Fruit fly (Drosophila melanogaster) whole organism, prepupa: ENCODE results near the gene eIF3l.
A peak's percentile ranks its signal among the peaks of the same experiment; 100 is the strongest.

Experiments used
- CG10631 ChIP-seq: fragments of 200-800 bp; sonication (Bioruptor generic); optimal IDR thresholded peaks from 2 replicates; lab custom pipeline; 2016; ENCODE audit warnings: missing biosample characterization, missing genetic modification characterization
- CG10669 ChIP-seq: fragments of 200-800 bp; sonication (Bioruptor generic); optimal IDR thresholded peaks from 3 replicates; lab custom pipeline; 2018; ENCODE audit warnings: missing biosample characterization, mild to moderate bottlenecking, missing genetic modification characterization, moderate library complexity
- CG11294 ChIP-seq: fragments of 200-800 bp; sonication (Bioruptor generic); IDR thresholded peaks from 2 replicates; pipeline ENCODE4 v1.3.6; 2022; ENCODE audit warnings: missing biosample characterization, missing genetic modification characterization
- CG11762 ChIP-seq: fragments of 200-800 bp; sonication (Bioruptor generic); optimal IDR thresholded peaks from 3 replicates; lab custom pipeline; 2016; ENCODE audit warnings: missing biosample characterization, missing genetic modification characterization; ENCODE audit not compliant: insufficient read depth
- CG1621 ChIP-seq: fragments of 200-800 bp; sonication (Bioruptor generic); optimal IDR thresholded peaks from 3 replicates; lab custom pipeline; 2018; ENCODE audit warnings: missing biosample characterization, mild to moderate bottlenecking, missing genetic modification characterization
- CG3032 ChIP-seq: fragments of 200-800 bp; optimal IDR thresholded peaks from 2 replicates; lab custom pipeline; 2019; ENCODE audit warnings: missing biosample characterization, mild to moderate bottlenecking, missing genetic modification characterization, moderate library complexity
- CG31627 ChIP-seq: fragments of 200-800 bp; sonication (Bioruptor generic); optimal IDR thresholded peaks from 3 replicates; lab custom pipeline; 2016; ENCODE audit warnings: missing biosample characterization, missing genetic modification characterization
- CG32006 ChIP-seq: fragments of 200-800 bp; sonication (Bioruptor generic); optimal IDR thresholded peaks from 3 replicates; lab custom pipeline; 2017; ENCODE audit warnings: missing biosample characterization, mild to moderate bottlenecking, missing genetic modification characterization
- CG34406 ChIP-seq: fragments of 200-800 bp; sonication (Bioruptor generic); optimal IDR thresholded peaks from 3 replicates; lab custom pipeline; 2016; ENCODE audit warnings: missing biosample characterization, missing genetic modification characterization
- CG3919 ChIP-seq: fragments of 200-800 bp; sonication (Bioruptor generic); optimal IDR thresholded peaks from 3 replicates; lab custom pipeline; 2016; ENCODE audit warnings: missing biosample characterization, missing genetic modification characterization
- CG4318 ChIP-seq: fragments of 200-800 bp; sonication (Bioruptor generic); optimal IDR thresholded peaks from 3 replicates; lab custom pipeline; 2017; ENCODE audit warnings: missing biosample characterization, mild to moderate bottlenecking, missing genetic modification characterization
- CG6163 ChIP-seq: fragments of 200-800 bp; sonication (Bioruptor generic); IDR thresholded peaks from 3 replicates; pipeline ENCODE4 v1.3.6; 2022; ENCODE audit warnings: missing biosample characterization, missing genetic modification characterization
- CG6854 ChIP-seq: fragments of 200-800 bp; sonication (Bioruptor generic); optimal IDR thresholded peaks from 2 replicates; lab custom pipeline; 2017; ENCODE audit warnings: missing biosample characterization, mild to moderate bottlenecking, missing genetic modification characterization
- CG8119 ChIP-seq: fragments of 200-800 bp; sonication (Bioruptor generic); IDR thresholded peaks from 3 replicates; pipeline ENCODE4 v1.3.6; 2022; ENCODE audit warnings: missing biosample characterization, missing genetic modification characterization
- CG8319 ChIP-seq: fragments of 200-800 bp; sonication (Bioruptor generic); optimal IDR thresholded peaks from 3 replicates; lab custom pipeline; 2016; ENCODE audit warnings: missing biosample characterization, missing genetic modification characterization
- CG8632 ChIP-seq: fragments of 200-800 bp; sonication (Bioruptor generic); optimal IDR thresholded peaks from 3 replicates; lab custom pipeline; 2016; ENCODE audit warnings: missing biosample characterization, missing genetic modification characterization
- CG9139 ChIP-seq: fragments of 200-800 bp; sonication (Bioruptor generic); optimal IDR thresholded peaks from 3 replicates; lab custom pipeline; 2017; ENCODE audit warnings: missing biosample characterization, mild to moderate bottlenecking, missing genetic modification characterization
- Eip75B ChIP-seq: fragments of 200-800 bp; sonication (Bioruptor generic); optimal IDR thresholded peaks from 3 replicates; lab custom pipeline; 2016; ENCODE audit warnings: missing biosample characterization, missing genetic modification characterization
- Eip78C ChIP-seq: fragments of 200-800 bp; sonication (Bioruptor generic); peaks from one replicate; lab custom pipeline; 2016; ENCODE audit warnings: missing biosample characterization, missing genetic modification characterization
- Eip93F ChIP-seq: fragments of 200-800 bp; sonication (Bioruptor generic); optimal IDR thresholded peaks from 2 replicates; lab custom pipeline; 2016; ENCODE audit warnings: missing biosample characterization, mild to moderate bottlenecking, missing genetic modification characterization
- Ets96B ChIP-seq: fragments of 200-800 bp; optimal IDR thresholded peaks from 2 replicates; lab custom pipeline; 2019; ENCODE audit warnings: missing biosample characterization, mild to moderate bottlenecking, missing genetic modification characterization, moderate library complexity
- Gug ChIP-seq: fragments of 200-800 bp; sonication (Bioruptor generic); IDR thresholded peaks from 2 replicates; pipeline ENCODE4 v1.3.6; 2022; ENCODE audit warnings: missing biosample characterization, missing genetic modification characterization
- Hr38 ChIP-seq: sonication (Bioruptor generic); optimal IDR thresholded peaks from 2 replicates; lab custom pipeline; 2016; ENCODE audit warnings: missing biosample characterization, missing genetic modification characterization
- Hr39 ChIP-seq: fragments of 200-800 bp; sonication (Bioruptor generic); optimal IDR thresholded peaks from 2 replicates; lab custom pipeline; 2016; ENCODE audit warnings: missing biosample characterization, missing genetic modification characterization
- Hr4 ChIP-seq: fragments of 200-800 bp; sonication (Bioruptor generic); optimal IDR thresholded peaks from 3 replicates; lab custom pipeline; 2016; ENCODE audit warnings: missing biosample characterization, missing genetic modification characterization
- Lpt ChIP-seq: fragments of 200-800 bp; sonication (Bioruptor generic); optimal IDR thresholded peaks from 3 replicates; lab custom pipeline; 2016; ENCODE audit warnings: missing biosample characterization, missing genetic modification characterization
- OdsH ChIP-seq: fragments of 200-800 bp; sonication (Bioruptor generic); optimal IDR thresholded peaks from 3 replicates; lab custom pipeline; 2016; ENCODE audit warnings: missing biosample characterization, missing genetic modification characterization
- Smox ChIP-seq: fragments of 200-800 bp; sonication (Bioruptor generic); optimal IDR thresholded peaks from 3 replicates; lab custom pipeline; 2016; ENCODE audit warnings: missing biosample characterization, missing genetic modification characterization
- Sox102F ChIP-seq: fragments of 200-800 bp; sonication (Bioruptor generic); optimal IDR thresholded peaks from 2 replicates; lab custom pipeline; 2016; ENCODE audit warnings: missing biosample characterization, mild to moderate bottlenecking, missing genetic modification characterization
- achi ChIP-seq: fragments of 200-800 bp; sonication (Bioruptor generic); optimal IDR thresholded peaks from 3 replicates; lab custom pipeline; 2016; ENCODE audit warnings: missing biosample characterization, missing genetic modification characterization
- acj6 ChIP-seq: fragments of 200-800 bp; sonication (Bioruptor generic); optimal IDR thresholded peaks from 3 replicates; lab custom pipeline; 2016; ENCODE audit warnings: missing biosample characterization, missing genetic modification characterization
- cyc ChIP-seq: fragments of 200-800 bp; sonication (Bioruptor generic); optimal IDR thresholded peaks from 3 replicates; lab custom pipeline; 2016; ENCODE audit warnings: missing biosample characterization, missing genetic modification characterization
- eg ChIP-seq: fragments of 200-800 bp; sonication (Bioruptor generic); IDR thresholded peaks from 3 replicates; pipeline ENCODE4 v1.3.6; 2022; ENCODE audit warnings: missing biosample characterization, missing genetic modification characterization
- esn ChIP-seq: fragments of 200-800 bp; sonication (Bioruptor generic); optimal IDR thresholded peaks from 2 replicates; lab custom pipeline; 2016; ENCODE audit warnings: missing biosample characterization, mild to moderate bottlenecking, missing genetic modification characterization, moderate library complexity
- fd59A ChIP-seq: fragments of 200-800 bp; sonication (Bioruptor generic); optimal IDR thresholded peaks from 2 replicates; lab custom pipeline; 2017; ENCODE audit warnings: missing biosample characterization, mild to moderate bottlenecking, missing genetic modification characterization, missing genetic modification reagents
- fd85E ChIP-seq: fragments of 200-800 bp; sonication (Bioruptor generic); optimal IDR thresholded peaks from 3 replicates; lab custom pipeline; 2016; ENCODE audit warnings: missing biosample characterization, missing genetic modification characterization
- fkh ChIP-seq: fragments of 200-800 bp; sonication (Bioruptor generic); optimal IDR thresholded peaks from 3 replicates; lab custom pipeline; 2017; ENCODE audit warnings: missing biosample characterization, mild to moderate bottlenecking, missing genetic modification characterization, moderate library complexity
- pdm3 ChIP-seq: fragments of 200-800 bp; sonication (Bioruptor generic); optimal IDR thresholded peaks from 3 replicates; lab custom pipeline; 2016; ENCODE audit warnings: missing biosample characterization, missing genetic modification characterization
- salr ChIP-seq, 2 experiments: fragments of 200-800 bp; sonication (Bioruptor generic); optimal IDR thresholded peaks; 3 replicates each; lab custom pipeline; 2016 to 2018; ENCODE audit warnings: missing biosample characterization in 2 of 2, missing genetic modification characterization in 2 of 2, mild to moderate bottlenecking in 1 of 2
- spab ChIP-seq: fragments of 200-800 bp; sonication (Bioruptor generic); optimal IDR thresholded peaks from 2 replicates; lab custom pipeline; 2017; ENCODE audit warnings: missing biosample characterization, mild to moderate bottlenecking, missing genetic modification characterization, missing genetic modification reagents
- ss ChIP-seq, 2 experiments: fragments of 200-800 bp; sonication (Bioruptor generic); optimal IDR thresholded peaks; 2 replicates in 1 of 2; 3 replicates in 1 of 2; lab custom pipeline; 2017 to 2018; ENCODE audit warnings: mild to moderate bottlenecking in 2 of 2, missing biosample characterization in 2 of 2, missing genetic modification characterization in 2 of 2, moderate library complexity in 1 of 2
- svp ChIP-seq: fragments of 200-800 bp; sonication (Bioruptor generic); peaks from one replicate; lab custom pipeline; 2016; ENCODE audit warnings: missing biosample characterization, missing genetic modification characterization
- topi ChIP-seq: fragments of 200-800 bp; sonication (Bioruptor generic); optimal IDR thresholded peaks from 3 replicates; lab custom pipeline; 2016; ENCODE audit warnings: missing biosample characterization, missing genetic modification characterization
- vri ChIP-seq: fragments of 200-800 bp; sonication (Bioruptor generic); optimal IDR thresholded peaks from 3 replicates; lab custom pipeline; 2016; ENCODE audit warnings: missing biosample characterization, mild to moderate bottlenecking, missing genetic modification characterization

Gene eIF3l

dm6 chr3L:12114188-12114587 lies 31.7 kb downstream of the eIF3l start (continued):
- TF ChIP-seq CG6854 (peak; percentile 56), Eip78C (peak; percentile 92), Smox (GFP tag; lab: Kevin White, UChicago) (peak; percentile 81), CG9139 (GFP tag; lab: Kevin White, UChicago) (peak; percentile 71), Hr39 (GFP tag; lab: Kevin White, UChicago) (peak; percentile 76), achi (GFP tag; lab: Kevin White, UChicago) (peak; percentile 80), Eip93F (GFP tag; lab: Kevin White, UChicago) (peak; percentile 55), fd85E (GFP tag; lab: Kevin White, UChicago) (peak; percentile 54), acj6 (peak; percentile 82), Sox102F (peak; percentile 88), fkh (GFP tag; lab: Kevin White, UChicago) (no peak), Eip75B (GFP tag; lab: Kevin White, UChicago) (peak; percentile 85), topi (GFP tag; lab: Kevin White, UChicago) (peak; percentile 85), fd59A (GFP tag; lab: Kevin White, UChicago) (peak; percentile 66), CG3919 (GFP tag; lab: Kevin White, UChicago) (peak; percentile 90), CG11762 (GFP tag; lab: Kevin White, UChicago) (peak; percentile 70)

- TF ChIP-seq esn (GFP tag; lab: Kevin White, UChicago) (no peak), Ets96B (tag; lab: Kevin White, UChicago) (peak; percentile 59), CG6854 (peak; percentile 3), Eip78C (peak; percentile 75), fd85E (GFP tag; lab: Kevin White, UChicago) (no peak), pdm3 (GFP tag; lab: Kevin White, UChicago) (peak; percentile 13), CG6163 (GFP tag; lab: Robert Waterston, UW) (0 out of 3 replicates have a peak, but pooled peaks have one; percentile 40), CG8119 (GFP tag; lab: Robert Waterston, UW) (no peak), CG3032 (tag; lab: Kevin White, UChicago) (peak; percentile 45), Lpt (no peak), fd59A (GFP tag; lab: Kevin White, UChicago) (no peak)
- TF ChIP-seq, all 60 proteins: peak for 6
These were observed 32.3 kb downstream of the eIF3l start for dm6 chr3L:12113589-12113988.

dm6 chr3L:12112967-12113366 lies 32.9 kb downstream of the eIF3l start:
- no peak for TF ChIP-seq fkh (GFP tag; lab: Kevin White, UChicago)
- TF ChIP-seq CG31627 (GFP tag; lab: Kevin White, UChicago) = no peak
- no peak for TF ChIP-seq CG9139 (GFP tag; lab: Kevin White, UChicago)
- TF ChIP-seq CG3032 (tag; lab: Kevin White, UChicago) = peak; percentile 20
- peak; percentile 22 for TF ChIP-seq spab (GFP tag; lab: Kevin White, UChicago)
- TF ChIP-seq Hr39 (GFP tag; lab: Kevin White, UChicago) = no peak
- TF ChIP-seq CG11294 (GFP tag; lab: Robert Waterston, UW) = no peak
- peak; percentile 12 for TF ChIP-seq CG10631 (GFP tag; lab: Kevin White, UChicago)
- no peak for TF ChIP-seq Eip75B (GFP tag; lab: Kevin White, UChicago)
- TF ChIP-seq achi (GFP tag; lab: Kevin White, UChicago) = peak; percentile 33
- TF ChIP-seq eg (GFP tag; lab: Robert Waterston, UW) = 0 out of 3 replicates have a peak, but pooled peaks have one; percentile 22
- no peak for TF ChIP-seq CG1621 (tag; lab: Kevin White, UChicago)
- TF ChIP-seq CG3919 (GFP tag; lab: Kevin White, UChicago) = peak; percentile 13
- TF ChIP-seq topi (GFP tag; lab: Kevin White, UChicago) = peak; percentile 4
- peak in 1 of 2 experiments; percentile 45 for TF ChIP-seq salr (GFP tag; optimal IDR thresholded peaks at IDR 0.05; lab: Kevin White, UChicago)
- no peak for TF ChIP-seq Gug (GFP tag; lab: Robert Waterston, UW)
- TF ChIP-seq acj6 = peak; percentile 2
- no peak for TF ChIP-seq CG11762 (GFP tag; lab: Kevin White, UChicago)
- peak; percentile 42 for TF ChIP-seq CG32006 (GFP tag; lab: Kevin White, UChicago)
- peak; percentile 5 for TF ChIP-seq CG34406 (GFP tag; lab: Kevin White, UChicago)
- peak; percentile 44; the same call in 1 of the 3 replicates for TF ChIP-seq CG8119 (GFP tag; lab: Robert Waterston, UW)
- TF ChIP-seq CG4318 (GFP tag; lab: Kevin White, UChicago) = no peak
- no peak for TF ChIP-seq Hr38 (GFP tag; lab: Kevin White, UChicago)
- TF ChIP-seq ss (GFP tag; optimal IDR thresholded peaks at IDR 0.05; lab: Kevin White, UChicago) = peak in 1 of 2 experiments; percentile 16
- TF ChIP-seq Hr4 (GFP tag; lab: Kevin White, UChicago) = no peak
- TF ChIP-seq CG10669 = peak; percentile 36
- TF ChIP-seq CG8632 (GFP tag; lab: Kevin White, UChicago) = peak; percentile 8
- TF ChIP-seq Lpt = no peak
- TF ChIP-seq Ets96B (tag; lab: Kevin White, UChicago) = peak; percentile 57
- no peak for TF ChIP-seq vri (GFP tag; lab: Kevin White, UChicago)
- TF ChIP-seq svp (GFP tag; lab: Kevin White, UChicago) = peak; percentile 73
- peak; percentile 75 for TF ChIP-seq Eip78C
- no peak for TF ChIP-seq pdm3 (GFP tag; lab: Kevin White, UChicago)
- TF ChIP-seq CG8319 (GFP tag; lab: Kevin White, UChicago) = no peak
- TF ChIP-seq fd59A (GFP tag; lab: Kevin White, UChicago) = peak; percentile 7
- no peak for TF ChIP-seq cyc (GFP tag; lab: Kevin White, UChicago)
- TF ChIP-seq OdsH = no peak
